Fruit fly (Drosophila melanogaster): ENCODE data around the gene Bin1.

Gene Bin1

dm6 chr3R:16222300-16222903 is 33.0 kb upstream of the Bin1 start (continued):
- TF ChIP-seq ci (GFP tag; IDR thresholded peaks at IDR 0.05) (peak; percentile 100), odd (GFP tag; optimal IDR thresholded peaks at IDR 0.05) (peak; percentile 88), CG10209 (GFP tag; optimal IDR thresholded peaks at IDR 0.05) (peak; percentile 99), tio (GFP tag; optimal IDR thresholded peaks at IDR 0.05) (peak; percentile 97), CG13624 (GFP tag; optimal IDR thresholded peaks at IDR 0.05) (peak; percentile 99), CG14441 (GFP tag; IDR thresholded peaks at IDR 0.05) (peak; percentile 100), lbe (GFP tag; optimal IDR thresholded peaks at IDR 0.05) (peak; percentile 94), CG42726 (GFP tag; IDR thresholded peaks at IDR 0.05; ENCODE audit: partially characterized antibody) (peak; percentile 36; the same call in 1 of the 2 replicates), Taf1 (GFP tag; IDR thresholded peaks at IDR 0.05) (peak; percentile 99), HmgZ (tag; optimal IDR thresholded peaks at IDR 0.05) (peak; percentile 99), crc (GFP tag; optimal IDR thresholded peaks at IDR 0.05) (peak; percentile 99), CG14667 (GFP tag; IDR thresholded peaks at IDR 0.05) (peak; percentile 100), bcd (GFP tag; optimal IDR thresholded peaks at IDR 0.05) (peak; percentile 98), zfh1 (GFP tag; IDR thresholded peaks at IDR 0.05) (peak; percentile 100), trh (GFP tag; optimal IDR thresholded peaks at IDR 0.05) (peak; percentile 98), ewg (GFP tag; optimal IDR thresholded peaks at IDR 0.05) (peak; percentile 98), tap (tag; optimal IDR thresholded peaks at IDR 0.05) (peak; percentile 99), CG12155 (GFP tag; optimal IDR thresholded peaks at IDR 0.05) (peak; percentile 98), CG4360 (GFP tag; IDR thresholded peaks at IDR 0.05) (peak; percentile 95), BEAF-32 (GFP tag; optimal IDR thresholded peaks at IDR 0.05) (peak; percentile 20), CG16863 (GFP tag; optimal IDR thresholded peaks at IDR 0.05) (peak; percentile 100), zen2 (GFP tag; IDR thresholded peaks at IDR 0.05; ENCODE audit: partially characterized antibody) (no peak), Hsf (GFP tag; optimal IDR thresholded peaks at IDR 0.05) (peak; percentile 99), gce (GFP tag; IDR thresholded peaks at IDR 0.05) (peak; percentile 99), ATbp (GFP tag; optimal IDR thresholded peaks at IDR 0.05) (peak; percentile 100), Jarid2 (GFP tag; optimal IDR thresholded peaks at IDR 0.05) (peak; percentile 94), fd96Cb (tag; optimal IDR thresholded peaks at IDR 0.05) (peak; percentile 100), ara (GFP tag; IDR thresholded peaks at IDR 0.05) (peak; percentile 100), pho (GFP tag; optimal IDR thresholded peaks at IDR 0.05) (peak; percentile 97), Lhr (GFP tag; optimal IDR thresholded peaks at IDR 0.05) (peak; percentile 98), CG12071 (GFP tag; optimal IDR thresholded peaks at IDR 0.05) (peak; percentile 100), CG3407 (GFP tag; optimal IDR thresholded peaks at IDR 0.05) (peak; percentile 98), jumu (GFP tag; optimal IDR thresholded peaks at IDR 0.05) (peak; percentile 100), MESR4 (GFP tag; optimal IDR thresholded peaks at IDR 0.05) (peak; percentile 92), CG11247 (GFP tag; IDR thresholded peaks at IDR 0.05) (peak; percentile 99), az2 (GFP tag; optimal IDR thresholded peaks at IDR 0.05) (peak; percentile 99), bbx (GFP tag; IDR thresholded peaks at IDR 0.05; ENCODE audit: partially characterized antibody) (peak; percentile 62; the same call in 1 of the 2 replicates), esg (GFP tag; conservative IDR thresholded peaks at IDR 0.05) (peak; percentile 100), CG1832 (GFP tag; optimal IDR thresholded peaks at IDR 0.05) (peak; percentile 69), Mad (GFP tag; optimal IDR thresholded peaks at IDR 0.05) (peak; percentile 99), CG10565 (GFP tag; optimal IDR thresholded peaks at IDR 0.05) (peak; percentile 98), Asciz (GFP tag; optimal IDR thresholded peaks at IDR 0.05) (peak; percentile 99), amos (GFP tag; IDR thresholded peaks at IDR 0.05; ENCODE audit: partially characterized antibody) (no peak), twi (tag; optimal IDR thresholded peaks at IDR 0.05) (peak; percentile 95), dm (GFP tag; optimal IDR thresholded peaks at IDR 0.05) (peak; percentile 99), Dp (GFP tag; optimal IDR thresholded peaks at IDR 0.05) (peak; percentile 48), C15 (GFP tag; IDR thresholded peaks at IDR 0.05) (peak; percentile 99), pfk (GFP tag; optimal IDR thresholded peaks at IDR 0.05) (peak; percentile 71), CG7372 (GFP tag; IDR thresholded peaks at IDR 0.05) (peak; percentile 99)
